Worm (Caenorhabditis elegans) whole organism, mixed stage, embryonic: ENCODE data around the gene slc-25A18.2.

Experiments
- ces-1 ChIP-seq: fragments of 150-350 bp; optimal IDR thresholded peaks from 2 replicates; lab custom pipeline; 2014; ENCODE audit warnings: missing biosample characterization, missing genetic modification reagents, missing genetic modification characterization
- flh-1 ChIP-seq: fragments of 200-800 bp; sonication (Bioruptor generic); optimal IDR thresholded peaks from 2 replicates; lab custom pipeline; 2018; ENCODE audit warnings: mild to moderate bottlenecking, missing genetic modification characterization, moderate library complexity, missing compliant biosample characterization
- lsy-2 ChIP-seq: fragments of 150-350 bp; optimal IDR thresholded peaks from 2 replicates; lab custom pipeline; 2014; ENCODE audit warnings: missing biosample characterization, missing genetic modification characterization
- nhr-76 ChIP-seq: sonication (generic microtip); optimal IDR thresholded peaks from 2 replicates; lab custom pipeline; 2017; ENCODE audit warnings: missing biosample characterization, missing genetic modification characterization
- snpc-4 ChIP-seq: fragments of 150-350 bp; optimal IDR thresholded peaks from 2 replicates; lab custom pipeline; 2014; ENCODE audit warnings: missing biosample characterization, missing genetic modification characterization
- unc-39 ChIP-seq: fragments of 150-350 bp; optimal IDR thresholded peaks from 2 replicates; lab custom pipeline; 2014; ENCODE audit warnings: missing biosample characterization, missing genetic modification characterization
- unc-62 ChIP-seq: fragments of 150-350 bp; optimal IDR thresholded peaks from 2 replicates; lab custom pipeline; 2014; ENCODE audit warnings: missing biosample characterization, missing genetic modification reagents, missing genetic modification characterization

DNA sequence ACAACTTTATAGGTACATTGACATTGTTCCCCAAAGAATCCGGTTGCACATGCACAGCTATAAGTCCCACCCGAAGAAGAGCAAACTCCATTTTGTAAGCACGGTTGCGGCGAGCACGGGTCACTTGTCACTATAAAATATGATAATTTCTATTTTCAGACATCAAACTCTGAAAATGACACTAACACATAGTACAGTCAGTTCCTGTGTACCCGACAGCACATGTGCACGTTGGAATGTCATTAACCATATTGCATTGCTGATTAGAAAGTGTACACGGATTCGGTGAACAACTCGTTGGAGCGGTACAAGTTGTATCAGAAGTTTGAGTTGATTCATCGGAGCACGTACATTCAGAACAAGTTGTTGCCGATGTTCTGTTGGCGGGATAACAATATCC, 22.4 kb downstream of the slc-25A18.2 start:
- TF ChIP-seq lsy-2 (tag; lab: Kevin White, UChicago) (no peak), snpc-4 (tag; lab: Kevin White, UChicago) (no peak), unc-62 (GFP tag; lab: Kevin White, UChicago) (no peak), nhr-76 (tag; lab: Kevin White, UChicago) (no peak), flh-1 (GFP tag; lab: Kevin White, UChicago) (no peak), unc-39 (tag; lab: Kevin White, UChicago) (no peak), ces-1 (no peak)
